Worm (Caenorhabditis elegans) whole organism, L4 larva: ENCODE measurements around the gene cyp-33C4.

ENCODE experiments used
- dve-1 ChIP-seq: sonication (generic microtip); optimal IDR thresholded peaks from 2 replicates; lab custom pipeline; 2017; ENCODE audit warnings: antibody characterized with exemption, mild to moderate bottlenecking, missing genetic modification characterization, missing compliant biosample characterization; ENCODE audit not compliant: insufficient read depth
- egl-27 ChIP-seq: sonication (generic microtip); optimal IDR thresholded peaks from 3 replicates; lab custom pipeline; 2017; ENCODE audit warnings: missing biosample characterization, missing genetic modification reagents, missing genetic modification characterization
- fos-1 ChIP-seq: fragments of 150-350 bp; optimal IDR thresholded peaks from 2 replicates; lab custom pipeline; 2014; ENCODE audit warnings: missing biosample characterization, missing genetic modification characterization
- gei-8 ChIP-seq: fragments of 200-800 bp; sonication (Bioruptor generic); optimal IDR thresholded peaks from 2 replicates; lab custom pipeline; 2018; ENCODE audit warnings: mild to moderate bottlenecking, missing genetic modification characterization, missing compliant biosample characterization
- hlh-30 ChIP-seq: sonication (generic microtip); optimal IDR thresholded peaks from 2 replicates; lab custom pipeline; 2017; ENCODE audit warnings: antibody characterized with exemption, mild to moderate bottlenecking, missing genetic modification characterization, missing compliant biosample characterization; ENCODE audit not compliant: insufficient read depth
- mep-1 ChIP-seq: fragments of 150-350 bp; sonication (generic microtip); optimal IDR thresholded peaks from 3 replicates; lab custom pipeline; 2014; ENCODE audit warnings: missing biosample characterization, missing genetic modification characterization
- nhr-237 ChIP-seq: sonication (generic microtip); optimal IDR thresholded peaks from 2 replicates; lab custom pipeline; 2017; ENCODE audit warnings: missing biosample characterization, missing genetic modification characterization
- nhr-25 ChIP-seq: sonication (generic microtip); optimal IDR thresholded peaks from 2 replicates; lab custom pipeline; 2017; ENCODE audit warnings: missing genetic modification characterization, mild to moderate bottlenecking, missing compliant biosample characterization, antibody characterized with exemption, moderate library complexity, borderline replicate concordance; ENCODE audit not compliant: insufficient read depth
- nhr-6 ChIP-seq: fragments of 150-350 bp; optimal IDR thresholded peaks from 2 replicates; lab custom pipeline; 2014; ENCODE audit warnings: missing biosample characterization, missing genetic modification characterization
- nhr-76 ChIP-seq: fragments of 150-350 bp; optimal IDR thresholded peaks from 2 replicates; lab custom pipeline; 2014; ENCODE audit warnings: missing biosample characterization, missing genetic modification characterization
- snpc-4 ChIP-seq: fragments of 150-350 bp; optimal IDR thresholded peaks from 2 replicates; lab custom pipeline; 2014; ENCODE audit warnings: missing biosample characterization, missing genetic modification characterization

DNA sequence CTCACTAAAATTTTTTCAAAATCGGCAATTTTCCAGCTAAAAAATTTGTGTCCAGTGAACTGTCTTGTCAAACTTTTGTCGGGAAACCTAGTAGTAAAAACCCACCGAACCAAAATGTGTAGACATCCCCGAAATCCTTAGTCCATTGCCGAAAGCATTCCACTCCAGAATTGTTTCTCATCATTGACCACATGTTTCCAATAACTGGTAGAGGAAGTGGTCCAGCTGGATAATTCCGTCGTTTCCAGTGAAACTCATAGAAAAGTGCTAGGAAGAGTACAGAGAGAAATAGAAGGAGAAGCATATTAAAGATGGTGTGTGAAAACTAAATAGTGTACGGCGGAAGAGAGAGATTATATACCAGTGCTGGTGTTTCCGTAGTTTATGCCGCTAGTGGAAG lies 31.9 kb upstream of the cyp-33C4 start, which contains the start of gene cyp-33C12:
- TF ChIP-seq gei-8 (GFP tag; lab: Kevin White, UChicago) = no peak
- no peak for TF ChIP-seq nhr-76 (tag; lab: Kevin White, UChicago)
- TF ChIP-seq egl-27 (tag; lab: Kevin White, UChicago) = no peak
- no peak for TF ChIP-seq nhr-6
- no peak for TF ChIP-seq fos-1 (tag; lab: Kevin White, UChicago)
- no peak for TF ChIP-seq nhr-237 (tag; lab: Kevin White, UChicago)
- no peak for TF ChIP-seq snpc-4 (tag; lab: Kevin White, UChicago)
- no peak for TF ChIP-seq dve-1 (tag; lab: Kevin White, UChicago)
- TF ChIP-seq mep-1 (tag; lab: Kevin White, UChicago) = no peak
- TF ChIP-seq hlh-30 = no peak
- TF ChIP-seq nhr-25 = no peak
